Fruit fly (Drosophila melanogaster) whole organism, embryonic: ENCODE data around the gene Cyp313a4.
A peak's percentile ranks its signal among the peaks of the same experiment; 100 is the strongest.

Experiments used
- Abd-B ChIP-seq: fragments of 200-800 bp; sonication (Bioruptor generic); optimal IDR thresholded peaks from 2 replicates; lab custom pipeline; 2018; ENCODE audit warnings: missing biosample characterization, mild to moderate bottlenecking, missing genetic modification characterization, moderate library complexity
- CG10654 ChIP-seq: fragments of 200-800 bp; sonication (Bioruptor generic); optimal IDR thresholded peaks from 2 replicates; lab custom pipeline; 2016; ENCODE audit warnings: missing biosample characterization, missing genetic modification characterization
- CG10979 ChIP-seq: fragments of 200-800 bp; sonication (Bioruptor generic); optimal IDR thresholded peaks from 2 replicates; lab custom pipeline; 2018; ENCODE audit warnings: missing biosample characterization, mild to moderate bottlenecking, missing genetic modification characterization, moderate library complexity
- CG11398 ChIP-seq: fragments of 200-800 bp; sonication (Bioruptor generic); optimal IDR thresholded peaks from 2 replicates; lab custom pipeline; 2016; ENCODE audit warnings: missing biosample characterization, missing genetic modification characterization
- CG1233 ChIP-seq: fragments of 200-800 bp; sonication (Bioruptor generic); optimal IDR thresholded peaks from 4 replicates; lab custom pipeline; 2018; ENCODE audit warnings: missing biosample characterization, mild to moderate bottlenecking, missing genetic modification characterization
- CG12942 ChIP-seq: fragments of 200-800 bp; sonication (Bioruptor generic); optimal IDR thresholded peaks from 3 replicates; lab custom pipeline; 2016; ENCODE audit warnings: missing biosample characterization, missing genetic modification characterization
- CG13894 ChIP-seq: fragments of 200-800 bp; sonication (Bioruptor generic); optimal IDR thresholded peaks from 3 replicates; lab custom pipeline; 2018; ENCODE audit warnings: missing biosample characterization, mild to moderate bottlenecking, missing genetic modification characterization, moderate library complexity
- CG17186 ChIP-seq: fragments of 200-800 bp; sonication (Bioruptor generic); optimal IDR thresholded peaks from 3 replicates; lab custom pipeline; 2017; ENCODE audit warnings: missing biosample characterization, missing genetic modification reagents, missing genetic modification characterization
- CG2129 ChIP-seq: fragments of 200-800 bp; sonication (Bioruptor generic); IDR thresholded peaks from 2 replicates; pipeline ENCODE4 v1.3.6; 2022; ENCODE audit warnings: missing biosample characterization, missing genetic modification characterization; ENCODE audit not compliant: partially characterized antibody
- CG31365 ChIP-seq: fragments of 200-800 bp; sonication (Bioruptor generic); optimal IDR thresholded peaks from 2 replicates; lab custom pipeline; 2018; ENCODE audit warnings: missing biosample characterization, mild to moderate bottlenecking, missing genetic modification characterization
- CG33557 ChIP-seq: fragments of 200-800 bp; sonication (Bioruptor generic); optimal IDR thresholded peaks from 2 replicates; lab custom pipeline; 2019; ENCODE audit warnings: missing biosample characterization, mild to moderate bottlenecking, missing genetic modification characterization, moderate library complexity
- CG5245 ChIP-seq: fragments of 200-800 bp; sonication (Bioruptor generic); optimal IDR thresholded peaks from 3 replicates; lab custom pipeline; 2016; ENCODE audit warnings: missing biosample characterization, missing genetic modification characterization
- CG6854 ChIP-seq: fragments of 200-800 bp; sonication (Bioruptor generic); optimal IDR thresholded peaks from 3 replicates; lab custom pipeline; 2017; ENCODE audit warnings: missing biosample characterization, mild to moderate bottlenecking, missing genetic modification characterization
- CG7745 ChIP-seq: fragments of 200-800 bp; sonication (Bioruptor generic); optimal IDR thresholded peaks from 2 replicates; lab custom pipeline; 2018; ENCODE audit warnings: missing biosample characterization, mild to moderate bottlenecking, missing genetic modification characterization, moderate library complexity
- CG7987 ChIP-seq: fragments of 200-800 bp; sonication (Bioruptor generic); optimal IDR thresholded peaks from 2 replicates; lab custom pipeline; 2018; ENCODE audit warnings: missing biosample characterization, mild to moderate bottlenecking, missing genetic modification characterization, moderate library complexity
- Dll ChIP-seq: fragments of 200-800 bp; sonication (Bioruptor generic); IDR thresholded peaks from 4 replicates; pipeline ENCODE4 v1.3.6; 2022; ENCODE audit warnings: missing biosample characterization, missing genetic modification characterization; ENCODE audit not compliant: partially characterized antibody
- Dp ChIP-seq: fragments of 200-800 bp; sonication (Bioruptor generic); optimal IDR thresholded peaks from 2 replicates; lab custom pipeline; 2018; ENCODE audit warnings: missing biosample characterization, mild to moderate bottlenecking, missing genetic modification characterization, moderate library complexity
- Gsc ChIP-seq: fragments of 200-800 bp; sonication (Bioruptor generic); IDR thresholded peaks from 2 replicates; pipeline ENCODE4 v1.3.6; 2022; ENCODE audit warnings: missing biosample characterization, missing genetic modification characterization
- HLH4C ChIP-seq: fragments of 200-800 bp; sonication (Bioruptor generic); IDR thresholded peaks from 3 replicates; pipeline ENCODE4 v1.3.6; 2022; ENCODE audit warnings: missing biosample characterization, missing genetic modification characterization; ENCODE audit not compliant: partially characterized antibody
- HLH54F ChIP-seq: fragments of 200-800 bp; sonication (Bioruptor generic); optimal IDR thresholded peaks from 3 replicates; lab custom pipeline; 2016; ENCODE audit warnings: missing biosample characterization, missing genetic modification characterization
- HmgD ChIP-seq: fragments of 200-800 bp; sonication (Bioruptor generic); optimal IDR thresholded peaks from 3 replicates; lab custom pipeline; 2016; ENCODE audit warnings: missing biosample characterization, missing genetic modification characterization
- Hmx ChIP-seq: fragments of 200-800 bp; sonication (Bioruptor generic); optimal IDR thresholded peaks from 2 replicates; lab custom pipeline; 2016; ENCODE audit warnings: missing biosample characterization, missing genetic modification characterization
- Kr ChIP-seq: fragments of 200-800 bp; sonication (Bioruptor generic); optimal IDR thresholded peaks from 2 replicates; lab custom pipeline; 2017; ENCODE audit warnings: missing biosample characterization, mild to moderate bottlenecking, missing genetic modification characterization
- MBD-R2 ChIP-seq: fragments of 200-800 bp; sonication (Bioruptor generic); IDR thresholded peaks from 2 replicates; pipeline ENCODE4 v1.3.6; 2022; ENCODE audit warnings: missing biosample characterization, missing genetic modification characterization
- MTF-1 ChIP-seq: fragments of 200-800 bp; sonication (Bioruptor generic); optimal IDR thresholded peaks from 2 replicates; lab custom pipeline; 2018; ENCODE audit warnings: missing biosample characterization, mild to moderate bottlenecking, missing genetic modification characterization, borderline replicate concordance
- Max ChIP-seq: fragments of 200-800 bp; sonication (Bioruptor generic); optimal IDR thresholded peaks from 2 replicates; lab custom pipeline; 2016; ENCODE audit warnings: missing biosample characterization, mild to moderate bottlenecking, missing genetic modification characterization
- Med ChIP-seq: fragments of 200-800 bp; sonication (Bioruptor generic); peaks from one replicate; lab custom pipeline; 2016; ENCODE audit warnings: missing biosample characterization, missing genetic modification characterization, mild to moderate bottlenecking, inconsistent platforms, moderate library complexity
- Nf-YA ChIP-seq: fragments of 200-800 bp; sonication (Bioruptor generic); IDR thresholded peaks from 2 replicates; pipeline ENCODE4 v1.3.6; 2022; ENCODE audit warnings: missing biosample characterization, missing genetic modification characterization
- Ptx1 ChIP-seq: fragments of 200-800 bp; sonication (Bioruptor generic); IDR thresholded peaks from 2 replicates; pipeline ENCODE4 v1.3.6; 2022; ENCODE audit warnings: missing biosample characterization, missing genetic modification characterization
- Ravus ChIP-seq: fragments of 200-800 bp; sonication (Bioruptor generic); IDR thresholded peaks from 2 replicates; pipeline ENCODE4 v1.3.6; 2022; ENCODE audit warnings: missing biosample characterization, missing genetic modification characterization
- TFAM ChIP-seq: fragments of 200-800 bp; sonication (Bioruptor generic); optimal IDR thresholded peaks from 2 replicates; lab custom pipeline; 2017; ENCODE audit warnings: missing biosample characterization, missing genetic modification characterization, inconsistent platforms
- abd-A ChIP-seq: fragments of 200-800 bp; sonication (Bioruptor generic); optimal IDR thresholded peaks from 3 replicates; lab custom pipeline; 2019; ENCODE audit warnings: missing biosample characterization, mild to moderate bottlenecking, missing genetic modification characterization, moderate library complexity
- bowl ChIP-seq: fragments of 200-800 bp; sonication (Bioruptor generic); IDR thresholded peaks from 2 replicates; pipeline ENCODE4 v1.3.6; 2022; ENCODE audit warnings: missing biosample characterization, missing genetic modification characterization
- caup ChIP-seq: fragments of 200-800 bp; sonication (Bioruptor generic); optimal IDR thresholded peaks from 3 replicates; lab custom pipeline; 2017; ENCODE audit warnings: missing biosample characterization, mild to moderate bottlenecking, missing genetic modification characterization, moderate library complexity; ENCODE audit not compliant: severe bottlenecking
- cg ChIP-seq: fragments of 200-800 bp; sonication (Bioruptor generic); optimal IDR thresholded peaks from 3 replicates; lab custom pipeline; 2019; ENCODE audit warnings: missing biosample characterization, mild to moderate bottlenecking, missing genetic modification characterization, moderate library complexity
- chif ChIP-seq, 2 experiments: fragments of 200-800 bp; sonication (Bioruptor generic); optimal IDR thresholded peaks; 3 replicates each; lab custom pipeline; 2016; ENCODE audit warnings: missing biosample characterization in 2 of 2, missing genetic modification characterization in 2 of 2
- cwo ChIP-seq: fragments of 200-800 bp; sonication (Bioruptor generic); optimal IDR thresholded peaks from 3 replicates; lab custom pipeline; 2017; ENCODE audit warnings: missing biosample characterization, missing genetic modification characterization, mild to moderate bottlenecking, moderate library complexity, missing genetic modification reagents
- ems ChIP-seq: fragments of 200-800 bp; sonication (Bioruptor generic); optimal IDR thresholded peaks from 3 replicates; lab custom pipeline; 2016; ENCODE audit warnings: missing biosample characterization, missing genetic modification characterization
- gro ChIP-seq: fragments of 200-800 bp; sonication (Bioruptor generic); optimal IDR thresholded peaks from 2 replicates; lab custom pipeline; 2016; ENCODE audit warnings: missing biosample characterization, missing genetic modification characterization
- lbe ChIP-seq: fragments of 200-800 bp; sonication (Bioruptor generic); optimal IDR thresholded peaks from 2 replicates; lab custom pipeline; 2016; ENCODE audit warnings: missing biosample characterization, mild to moderate bottlenecking, missing genetic modification characterization
- maf-S ChIP-seq: fragments of 200-800 bp; sonication (Bioruptor generic); optimal IDR thresholded peaks from 2 replicates; lab custom pipeline; 2016; ENCODE audit warnings: missing biosample characterization, missing genetic modification characterization
- mirr ChIP-seq: fragments of 200-800 bp; sonication (Bioruptor generic); optimal IDR thresholded peaks from 3 replicates; lab custom pipeline; 2018; ENCODE audit warnings: missing biosample characterization, mild to moderate bottlenecking, missing genetic modification characterization
- mld ChIP-seq: fragments of 200-800 bp; sonication (Bioruptor generic); IDR thresholded peaks from 3 replicates; pipeline ENCODE4 v1.3.6; 2022; ENCODE audit warnings: missing biosample characterization, missing genetic modification characterization; ENCODE audit not compliant: partially characterized antibody
- nau ChIP-seq: fragments of 200-800 bp; sonication (Bioruptor generic); optimal IDR thresholded peaks from 3 replicates; lab custom pipeline; 2017; ENCODE audit warnings: missing biosample characterization, mild to moderate bottlenecking, missing genetic modification characterization, missing genetic modification reagents
- oc ChIP-seq: fragments of 200-800 bp; sonication (Bioruptor generic); optimal IDR thresholded peaks from 2 replicates; lab custom pipeline; 2018; ENCODE audit warnings: missing biosample characterization, mild to moderate bottlenecking, missing genetic modification characterization, moderate library complexity
- otp ChIP-seq: fragments of 200-800 bp; sonication (Bioruptor generic); IDR thresholded peaks from 3 replicates; pipeline ENCODE4, ENCODE4 v1.3.6; 2022; ENCODE audit warnings: missing biosample characterization, missing genetic modification characterization
- scrt ChIP-seq: fragments of 200-800 bp; sonication (Bioruptor generic); optimal IDR thresholded peaks from 2 replicates; lab custom pipeline; 2018; ENCODE audit warnings: missing biosample characterization, mild to moderate bottlenecking, missing genetic modification characterization, moderate library complexity
- sd ChIP-seq: fragments of 200-800 bp; sonication (Bioruptor generic); optimal IDR thresholded peaks from 3 replicates; lab custom pipeline; 2018; ENCODE audit warnings: missing biosample characterization, mild to moderate bottlenecking, missing genetic modification characterization, moderate library complexity
- sens ChIP-seq: fragments of 200-800 bp; sonication (Bioruptor generic); peaks from one replicate; lab custom pipeline; 2016; ENCODE audit warnings: missing biosample characterization, missing genetic modification characterization
- twi ChIP-seq: fragments of 200-800 bp; optimal IDR thresholded peaks from 2 replicates; lab custom pipeline; 2019; ENCODE audit warnings: missing biosample characterization, mild to moderate bottlenecking, missing genetic modification characterization, moderate library complexity

Gene Cyp313a4

dm6 chr3R:12697571-12698039 is 16.4 kb upstream of the Cyp313a4 start (continued):
- TF ChIP-seq sens (peak; percentile 76), otp (GFP tag; lab: Robert Waterston, UW) (no peak), Ptx1 (GFP tag; lab: Robert Waterston, UW) (no peak), CG31365 (tag; lab: Kevin White, UChicago) (no peak), CG17186 (GFP tag; lab: Kevin White, UChicago) (peak; percentile 50), sd (tag; lab: Kevin White, UChicago) (no peak), CG11398 (GFP tag; lab: Kevin White, UChicago) (no peak), bowl (GFP tag; lab: Robert Waterston, UW) (no peak), cwo (GFP tag; lab: Kevin White, UChicago) (no peak), CG7987 (no peak), mirr (GFP tag; lab: Kevin White, UChicago) (no peak), MBD-R2 (GFP tag; lab: Robert Waterston, UW) (peak; percentile 41; the same call in 1 of the 2 replicates), lbe (GFP tag; lab: Kevin White, UChicago) (peak; percentile 48), Dll (GFP tag; lab: Robert Waterston, UW) (peak; percentile 78), Abd-B (no peak), caup (GFP tag; lab: Kevin White, UChicago) (peak; percentile 41), Ravus (no peak), ems (GFP tag; lab: Kevin White, UChicago) (no peak), CG33557 (GFP tag; lab: Kevin White, UChicago) (no peak), Max (GFP tag; lab: Kevin White, UChicago) (no peak), Hmx (no peak), Nf-YA (no peak), scrt (GFP tag; lab: Kevin White, UChicago) (no peak), CG5245 (no peak), oc (tag; lab: Kevin White, UChicago) (no peak), Dp (GFP tag; lab: Kevin White, UChicago) (peak; percentile 94), CG2129 (no peak), CG10979 (tag; lab: Kevin White, UChicago) (peak; percentile 28), CG13894 (tag; lab: Kevin White, UChicago) (no peak), CG6854 (GFP tag; lab: Kevin White, UChicago) (no peak), TFAM (GFP tag; lab: Kevin White, UChicago) (no peak), twi (tag; lab: Kevin White, UChicago) (no peak), CG1233 (GFP tag; lab: Kevin White, UChicago) (no peak), HLH4C (peak; percentile 63; the same call in 2 of the 3 replicates), CG7745 (tag; lab: Kevin White, UChicago) (no peak), abd-A (no peak), CG12942 (no peak), Gsc (GFP tag; lab: Robert Waterston, UW) (no peak), HmgD (GFP tag; lab: Kevin White, UChicago) (no peak), CG10654 (no peak), HLH54F (GFP tag; lab: Kevin White, UChicago) (no peak), mld (no peak), Med (GFP tag; lab: Kevin White, UChicago) (peak; percentile 83), gro (no peak), MTF-1 (no peak), nau (GFP tag; lab: Kevin White, UChicago) (no peak), cg (no peak), Kr (GFP tag; lab: Kevin White, UChicago) (no peak), chif (GFP tag; optimal IDR thresholded peaks at IDR 0.05; lab: Kevin White, UChicago) (no peak), maf-S (GFP tag; lab: Kevin White, UChicago) (no peak)
